Worm (Caenorhabditis elegans) whole organism, L3 larva: ENCODE results near the gene fbxa-165.

ENCODE experiments used
- elt-3 ChIP-seq, 3 experiments: fragments of 150-350 bp in 1 of 3; sonication (generic microtip) in 2 of 3; optimal IDR thresholded peaks; 2 replicates in 2 of 3; 4 replicates in 1 of 3; lab custom pipeline; 2014 to 2017; ENCODE audit warnings: missing biosample characterization in 3 of 3, missing genetic modification characterization in 3 of 3
- nhr-237 ChIP-seq: fragments of 150-350 bp; optimal IDR thresholded peaks from 2 replicates; lab custom pipeline; 2014; ENCODE audit warnings: missing biosample characterization, missing genetic modification characterization
- nhr-28 ChIP-seq: fragments of 150-350 bp; optimal IDR thresholded peaks from 2 replicates; lab custom pipeline; 2014; ENCODE audit warnings: missing biosample characterization, missing genetic modification characterization

DNA sequence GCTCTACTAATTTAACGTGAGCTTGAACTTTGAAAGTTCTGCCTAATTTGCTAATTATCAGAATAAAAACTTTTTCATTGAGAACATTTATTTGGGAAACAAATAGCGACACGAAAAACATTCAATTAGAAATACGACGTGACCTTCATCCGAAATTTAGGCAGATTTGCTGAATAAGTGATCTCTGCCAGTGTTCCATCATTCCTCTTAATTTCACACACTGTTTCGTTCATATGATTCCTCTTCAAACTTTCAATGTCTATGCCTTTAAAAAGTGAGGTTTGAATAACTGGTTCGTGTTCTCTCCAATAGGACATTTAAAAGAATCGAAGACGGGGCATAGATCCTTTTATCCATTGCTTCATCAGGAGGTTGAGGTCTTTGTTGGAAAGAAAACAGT, 34.2 kb upstream of the fbxa-165 start, which contains the start of gene fbxb-20:
- no peak for TF ChIP-seq elt-3 (tag; optimal IDR thresholded peaks at IDR 0.05; lab: Kevin White, UChicago)
- no peak for TF ChIP-seq nhr-28 (tag; lab: Kevin White, UChicago)
- no peak for TF ChIP-seq nhr-237 (tag; lab: Kevin White, UChicago)
